Worm (Caenorhabditis elegans) whole organism, L4 larva: ENCODE results near the gene dcn-1.

ENCODE experiments used
- D1046.2 ChIP-seq: fragments of 200-800 bp; sonication (Bioruptor generic); IDR thresholded peaks from 2 replicates; pipeline ENCODE4 v1.3.6; 2022; ENCODE audit warnings: missing genetic modification characterization, missing compliant biosample characterization
- F10B5.3 ChIP-seq: sonication (generic microtip); optimal IDR thresholded peaks from 2 replicates; lab custom pipeline; 2016; ENCODE audit warnings: mild to moderate bottlenecking, missing genetic modification characterization, missing compliant biosample characterization
- F37D6.2 ChIP-seq: sonication (generic microtip); optimal IDR thresholded peaks from 2 replicates; lab custom pipeline; 2016; ENCODE audit warnings: mild to moderate bottlenecking, missing genetic modification characterization, missing compliant biosample characterization
- F44E2.7 ChIP-seq: fragments of 200-800 bp; sonication (Bioruptor generic); IDR thresholded peaks from 2 replicates; pipeline ENCODE4 v2.1.2; 2022; ENCODE audit warnings: missing genetic modification characterization, missing compliant biosample characterization
- R02D3.7 ChIP-seq: fragments of 150-350 bp; sonication (generic microtip); optimal IDR thresholded peaks from 3 replicates; lab custom pipeline; 2014; ENCODE audit warnings: missing biosample characterization, missing genetic modification characterization
- T20F7.1 ChIP-seq: fragments of 200-800 bp; sonication (Bioruptor generic); optimal IDR thresholded peaks from 2 replicates; lab custom pipeline; 2018; ENCODE audit warnings: mild to moderate bottlenecking, missing genetic modification characterization, missing compliant biosample characterization
- Y48G9A.11 ChIP-seq: fragments of 200-800 bp; sonication (Bioruptor generic); IDR thresholded peaks from 2 replicates; pipeline ENCODE4 v1.3.6; 2022; ENCODE audit warnings: missing genetic modification reagents, missing genetic modification characterization, missing compliant biosample characterization
- Y5F2A.4 ChIP-seq: fragments of 200-800 bp; sonication (Bioruptor generic); optimal IDR thresholded peaks from 2 replicates; lab custom pipeline; 2018; ENCODE audit warnings: mild to moderate bottlenecking, missing genetic modification characterization, missing compliant biosample characterization
- Y75B8A.6 ChIP-seq: fragments of 200-800 bp; sonication (Bioruptor generic); IDR thresholded peaks from 2 replicates; pipeline ENCODE4 v1.3.6; 2022; ENCODE audit warnings: missing genetic modification reagents, missing genetic modification characterization, missing compliant biosample characterization
- aha-1 ChIP-seq: fragments of 150-350 bp; peaks from one replicate; lab custom pipeline; 2014; ENCODE audit warnings: missing biosample characterization, missing genetic modification characterization
- attf-4 ChIP-seq: sonication (generic microtip); optimal IDR thresholded peaks from 3 replicates; lab custom pipeline; 2017; ENCODE audit warnings: missing biosample characterization, missing genetic modification characterization
- ceh-20 ChIP-seq: fragments of 200-800 bp; sonication (Bioruptor generic); IDR thresholded peaks from 2 replicates; pipeline ENCODE4 v1.3.6; 2022; ENCODE audit warnings: missing genetic modification reagents, missing genetic modification characterization, missing compliant biosample characterization
- ceh-32 ChIP-seq: sonication (generic microtip); optimal IDR thresholded peaks from 2 replicates; lab custom pipeline; 2016; ENCODE audit warnings: mild to moderate bottlenecking, missing genetic modification characterization, missing compliant biosample characterization; ENCODE audit not compliant: poor library complexity
- ceh-62 ChIP-seq: sonication (generic microtip); optimal IDR thresholded peaks from 2 replicates; lab custom pipeline; 2017; ENCODE audit warnings: missing biosample characterization, missing genetic modification characterization
- ceh-82 ChIP-seq: sonication (generic microtip); optimal IDR thresholded peaks from 2 replicates; lab custom pipeline; 2017; ENCODE audit warnings: missing biosample characterization, missing genetic modification characterization
- cey-2 ChIP-seq: sonication (generic microtip); optimal IDR thresholded peaks from 3 replicates; lab custom pipeline; 2017; ENCODE audit warnings: missing genetic modification characterization, mild to moderate bottlenecking, missing compliant biosample characterization, antibody characterized with exemption, borderline replicate concordance; ENCODE audit not compliant: insufficient read depth
- daf-16 ChIP-seq, 3 experiments: sonication (generic microtip); optimal IDR thresholded peaks; 2 replicates each; lab custom pipeline; 2016 to 2017; ENCODE audit warnings: missing genetic modification characterization in 3 of 3, missing genetic modification reagents in 3 of 3, mild to moderate bottlenecking in 2 of 3, missing compliant biosample characterization in 2 of 3, missing biosample characterization in 1 of 3, moderate library complexity in 1 of 3
- daf-19 ChIP-seq: fragments of 200-800 bp; sonication (Bioruptor generic); conservative IDR thresholded peaks from 2 replicates; pipeline ENCODE4 v1.3.6; 2022; ENCODE audit warnings: missing genetic modification characterization, missing compliant biosample characterization
- dmd-9 ChIP-seq: fragments of 200-800 bp; sonication (Bioruptor generic); IDR thresholded peaks from 2 replicates; pipeline ENCODE4 v1.3.6; 2022; ENCODE audit warnings: missing genetic modification reagents, missing genetic modification characterization, missing compliant biosample characterization
- dpl-1 ChIP-seq: fragments of 150-350 bp; optimal IDR thresholded peaks from 2 replicates; lab custom pipeline; 2014; ENCODE audit warnings: missing biosample characterization, missing genetic modification reagents, missing genetic modification characterization
- fkh-10 ChIP-seq: fragments of 150-350 bp; optimal IDR thresholded peaks from 2 replicates; lab custom pipeline; 2014; ENCODE audit warnings: missing biosample characterization, missing genetic modification reagents, missing genetic modification characterization
- lin-13 ChIP-seq: fragments of 150-350 bp; optimal IDR thresholded peaks from 2 replicates; lab custom pipeline; 2014; ENCODE audit warnings: missing biosample characterization, missing genetic modification reagents, missing genetic modification characterization
- lin-39 ChIP-seq: fragments of 150-350 bp; optimal IDR thresholded peaks from 2 replicates; lab custom pipeline; 2014; ENCODE audit warnings: missing biosample characterization, missing genetic modification reagents, missing genetic modification characterization
- lsy-2 ChIP-seq, 2 experiments: fragments of 150-350 bp in 1 of 2; sonication (generic microtip) in 1 of 2; optimal IDR thresholded peaks; 2 replicates each; lab custom pipeline; 2014 to 2017; ENCODE audit warnings: missing biosample characterization in 2 of 2, missing genetic modification characterization in 2 of 2
- madf-9 ChIP-seq: fragments of 200-800 bp; sonication (Bioruptor generic); conservative IDR thresholded peaks from 2 replicates; pipeline ENCODE4 v1.3.6; 2022; ENCODE audit warnings: missing genetic modification reagents, missing genetic modification characterization, missing compliant biosample characterization
- mes-2 ChIP-seq: sonication (generic microtip); optimal IDR thresholded peaks from 2 replicates; lab custom pipeline; 2016; ENCODE audit warnings: missing genotype, mild to moderate bottlenecking, missing genetic modification characterization, missing compliant biosample characterization; ENCODE audit not compliant: poor library complexity, severe bottlenecking
- mxl-2 ChIP-seq: fragments of 200-800 bp; sonication (Bioruptor generic); conservative IDR thresholded peaks from 2 replicates; pipeline ENCODE4 v1.3.6; 2022; ENCODE audit warnings: missing genetic modification reagents, missing genetic modification characterization, missing compliant biosample characterization
- mxl-3 ChIP-seq: fragments of 200-800 bp; sonication (Bioruptor generic); optimal IDR thresholded peaks from 2 replicates; lab custom pipeline; 2018; ENCODE audit warnings: mild to moderate bottlenecking, missing genetic modification characterization, missing compliant biosample characterization
- nhr-102 ChIP-seq: sonication (generic microtip); optimal IDR thresholded peaks from 2 replicates; lab custom pipeline; 2016; ENCODE audit warnings: mild to moderate bottlenecking, missing genetic modification characterization, moderate library complexity, missing compliant biosample characterization
- nhr-237 ChIP-seq: sonication (generic microtip); optimal IDR thresholded peaks from 2 replicates; lab custom pipeline; 2017; ENCODE audit warnings: missing biosample characterization, missing genetic modification characterization
- nhr-25 ChIP-seq: sonication (generic microtip); optimal IDR thresholded peaks from 2 replicates; lab custom pipeline; 2017; ENCODE audit warnings: missing genetic modification characterization, mild to moderate bottlenecking, missing compliant biosample characterization, antibody characterized with exemption, moderate library complexity, borderline replicate concordance; ENCODE audit not compliant: insufficient read depth
- nhr-77 ChIP-seq: fragments of 150-350 bp; optimal IDR thresholded peaks from 2 replicates; lab custom pipeline; 2014; ENCODE audit warnings: missing biosample characterization, missing genetic modification characterization
- rbr-2 ChIP-seq: sonication (generic microtip); optimal IDR thresholded peaks from 2 replicates; lab custom pipeline; 2016; ENCODE audit warnings: missing genotype, missing genetic modification characterization, missing compliant biosample characterization
- set-16 ChIP-seq: fragments of 200-800 bp; sonication (Bioruptor generic); IDR thresholded peaks from 2 replicates; pipeline ENCODE4 v1.3.6; 2022; ENCODE audit warnings: missing genetic modification reagents, missing genetic modification characterization, missing compliant biosample characterization
- skn-1 ChIP-seq: fragments of 150-350 bp; optimal IDR thresholded peaks from 2 replicates; lab custom pipeline; 2014; ENCODE audit warnings: missing biosample characterization, missing genetic modification characterization
- tag-97 ChIP-seq: fragments of 200-800 bp; sonication (Bioruptor generic); IDR thresholded peaks from 2 replicates; pipeline ENCODE4 v1.3.6; 2022; ENCODE audit warnings: missing genetic modification characterization, missing compliant biosample characterization
- unc-130 ChIP-seq: sonication (generic microtip); optimal IDR thresholded peaks from 2 replicates; lab custom pipeline; 2016; ENCODE audit warnings: missing genetic modification reagents, missing genetic modification characterization, missing compliant biosample characterization
- unc-39 ChIP-seq: sonication (generic microtip); optimal IDR thresholded peaks from 2 replicates; lab custom pipeline; 2017; ENCODE audit warnings: missing biosample characterization, missing genetic modification characterization
- unc-62 ChIP-seq, 3 experiments: fragments of 150-350 bp in 1 of 3; sonication (generic microtip); optimal IDR thresholded peaks in 2 of 3; peaks in 1 of 3; 1 replicate in 1 of 3; 2 replicates in 2 of 3; lab custom pipeline; 2014 to 2017; ENCODE audit warnings: missing biosample characterization in 3 of 3, missing genetic modification characterization in 3 of 3, missing genetic modification reagents in 3 of 3, missing genotype in 1 of 3
- zfp-2 ChIP-seq: sonication (generic microtip); optimal IDR thresholded peaks from 2 replicates; lab custom pipeline; 2016; ENCODE audit warnings: mild to moderate bottlenecking, missing genetic modification characterization, missing compliant biosample characterization
- zip-2 ChIP-seq: fragments of 150-350 bp; optimal IDR thresholded peaks from 2 replicates; lab custom pipeline; 2014; ENCODE audit warnings: missing biosample characterization, missing genetic modification characterization

The dcn-1 gene

DNA sequence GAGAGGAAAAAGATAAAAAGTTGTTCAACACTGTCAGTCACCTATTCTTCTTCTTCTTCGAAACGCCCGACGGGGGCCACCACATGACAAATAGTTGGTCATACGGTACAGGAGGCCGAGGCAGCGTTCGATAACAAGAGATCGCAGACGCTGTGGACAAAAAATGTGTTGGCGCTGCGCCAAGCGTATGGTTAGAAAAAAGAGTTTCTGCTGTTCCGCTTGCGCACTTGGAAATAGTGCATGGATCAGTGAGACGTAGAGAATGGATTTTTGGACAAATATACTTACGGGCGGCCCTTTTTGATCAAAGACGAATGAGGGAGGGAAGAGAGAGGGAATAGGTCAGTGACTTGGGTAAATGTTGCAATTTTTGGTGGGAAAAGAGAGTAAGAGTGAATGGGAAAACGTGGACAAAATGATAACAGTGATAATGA is 29.0 kb upstream of the dcn-1 start (continued):
- TF ChIP-seq mxl-3 (GFP tag; lab: Kevin White, UChicago) (peak; percentile 92), ceh-32 (tag; lab: Kevin White, UChicago) (no peak), madf-9 (GFP tag; lab: Robert Waterston, UW) (0 out of 2 replicates have a peak, but pooled peaks have one; percentile 52)

ce11 chrIII:4287379-4287778 is 26.3 kb upstream of the dcn-1 start, which contains the start of gene R10E4.3:
R10E4.3 (minus strand) TSS chrIII:4287479.
- TF ChIP-seq lin-13 (GFP tag; lab: Kevin White, UChicago) (no peak), daf-19 (GFP tag; lab: Robert Waterston, UW) (no peak), T20F7.1 (GFP tag; lab: Kevin White, UChicago) (no peak), Y75B8A.6 (GFP tag; lab: Robert Waterston, UW) (no peak), rbr-2 (no peak), F44E2.7 (GFP tag; lab: Robert Waterston, UW) (no peak), set-16 (no peak), zfp-2 (tag; lab: Kevin White, UChicago) (no peak), cey-2 (tag; lab: Kevin White, UChicago) (no peak), mxl-2 (GFP tag; lab: Robert Waterston, UW) (no peak), tag-97 (GFP tag; lab: Robert Waterston, UW) (no peak), nhr-102 (tag; lab: Kevin White, UChicago) (no peak), attf-4 (tag; lab: Kevin White, UChicago) (no peak)
- TF ChIP-seq, all 104 proteins: peak for 0

- TF ChIP-seq ceh-82 (tag; lab: Kevin White, UChicago) (no peak), F10B5.3 (tag; lab: Kevin White, UChicago) (no peak), unc-62 (GFP tag; optimal IDR thresholded peaks at IDR 0.05 in 1 of 2; lab: Kevin White, UChicago) (peak in 1 of 2 experiments; percentile 91), unc-62 (tag; optimal IDR thresholded peaks at IDR 0.05; lab: Kevin White, UChicago) (no peak)
Observed at ce11 chrIII:4289952-4290351, 23.8 kb upstream of the dcn-1 start.

- TF ChIP-seq dpl-1 (GFP tag; lab: Kevin White, UChicago) (peak; percentile 86), F44E2.7 (GFP tag; lab: Robert Waterston, UW) (no peak), Y48G9A.11 (GFP tag; lab: Robert Waterston, UW) (no peak), aha-1 (tag; lab: Kevin White, UChicago) (no peak), mxl-2 (GFP tag; lab: Robert Waterston, UW) (no peak), lsy-2 (tag; optimal IDR thresholded peaks at IDR 0.05; lab: Kevin White, UChicago) (peak in 1 of 2 experiments; percentile 56), mes-2 (tag; lab: Kevin White, UChicago) (peak; percentile 62), nhr-77 (tag; lab: Kevin White, UChicago) (no peak), fkh-10 (GFP tag; lab: Kevin White, UChicago) (no peak), unc-130 (GFP tag; lab: Kevin White, UChicago) (peak; percentile 28), unc-39 (tag; lab: Kevin White, UChicago) (no peak), rbr-2 (no peak), daf-16 (GFP tag; optimal IDR thresholded peaks at IDR 0.05; lab: Kevin White, UChicago) (no peak), daf-16 (tag; optimal IDR thresholded peaks at IDR 0.05; lab: Kevin White, UChicago) (peak; percentile 19), ceh-20 (no peak)
Observed at ce11 chrIII:4291216-4291691, 22.5 kb upstream of the dcn-1 start, which contains the start of gene mcm-5. mcm-5 (minus strand) TSS chrIII:4291266.

DNA sequence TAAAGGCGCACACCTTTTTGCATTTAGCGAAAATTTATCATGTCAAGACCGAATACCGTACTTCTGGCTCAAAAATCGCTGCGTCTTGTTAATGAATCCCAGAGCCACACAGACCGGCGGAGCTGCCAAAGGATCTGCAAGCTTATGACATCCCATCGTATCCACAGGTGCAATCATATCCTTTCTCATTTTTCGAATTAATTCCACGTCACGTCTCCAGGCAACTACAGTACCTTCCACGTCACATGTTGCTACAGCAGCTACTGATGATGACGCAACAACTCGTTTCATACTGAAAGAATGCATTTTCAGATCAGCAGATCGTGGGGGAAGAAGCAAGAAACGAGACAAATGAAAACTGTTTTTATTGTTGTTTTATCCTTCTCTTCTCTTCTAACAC is 20.6 kb upstream of the dcn-1 start, which contains the start of gene R10E4.6:
Gene R10E4.6 (plus strand): TSS at position 301 of the 400 bp plus-strand sequence.
- TF ChIP-seq zip-2 (tag; lab: Kevin White, UChicago) = no peak
- TF ChIP-seq F37D6.2 (tag; lab: Kevin White, UChicago) = no peak
- TF ChIP-seq nhr-25 (tag; lab: Kevin White, UChicago) = no peak
- no peak for TF ChIP-seq lin-39
- no peak for TF ChIP-seq Y5F2A.4 (GFP tag; lab: Kevin White, UChicago)
- TF ChIP-seq dmd-9 (GFP tag; lab: Robert Waterston, UW) = no peak
- TF ChIP-seq nhr-237 (tag; lab: Kevin White, UChicago) = no peak
- TF ChIP-seq R02D3.7 (tag; lab: Kevin White, UChicago) = no peak
- no peak for TF ChIP-seq ceh-62 (tag; lab: Kevin White, UChicago)
- TF ChIP-seq rbr-2 = no peak
- no peak for TF ChIP-seq D1046.2 (GFP tag; lab: Robert Waterston, UW)
- no peak for TF ChIP-seq skn-1 (tag; lab: Kevin White, UChicago)
- TF ChIP-seq unc-62 (GFP tag; optimal IDR thresholded peaks at IDR 0.05 in 1 of 2; lab: Kevin White, UChicago) = no peak
- TF ChIP-seq unc-62 (tag; optimal IDR thresholded peaks at IDR 0.05; lab: Kevin White, UChicago) = no peak
